Fruit fly (Drosophila melanogaster): ENCODE results near the gene hdm.

Gene hdm

dm6 chrX:7931028-7931549 lies 11.2 kb upstream of the hdm start, which contains the start of gene mahe (continued):
- TF ChIP-seq Blimp-1 (GFP tag; optimal IDR thresholded peaks at IDR 0.05) (no peak), hkb (optimal IDR thresholded peaks at IDR 0.05) (no peak), hkb (GFP tag; IDR thresholded peaks at IDR 0.05) (no peak), psq (GFP tag; optimal IDR thresholded peaks at IDR 0.05) (no peak), CG10543 (GFP tag; optimal IDR thresholded peaks at IDR 0.05) (no peak), CG10267 (tag; optimal IDR thresholded peaks at IDR 0.05) (peak; percentile 29), scrt (GFP tag; optimal IDR thresholded peaks at IDR 0.05) (peak; percentile 38), CG10321 (GFP tag; IDR thresholded peaks at IDR 0.05) (no peak), Mes4 (GFP tag; optimal IDR thresholded peaks at IDR 0.05) (no peak), CG15011 (GFP tag; optimal IDR thresholded peaks at IDR 0.05) (no peak), cg (GFP tag; optimal IDR thresholded peaks at IDR 0.05) (no peak), Gug (GFP tag; IDR thresholded peaks at IDR 0.05) (no peak), Hey (tag; optimal IDR thresholded peaks at IDR 0.05) (no peak), Vsx1 (GFP tag; optimal IDR thresholded peaks at IDR 0.05) (no peak), z (GFP tag; IDR thresholded peaks at IDR 0.05) (no peak), unc-4 (GFP tag; IDR thresholded peaks at IDR 0.05; ENCODE audit: partially characterized antibody) (peak; percentile 85), Hr51 (GFP tag; optimal IDR thresholded peaks at IDR 0.05) (no peak), Nf-YB (GFP tag; optimal IDR thresholded peaks at IDR 0.05) (no peak), ind (GFP tag; optimal IDR thresholded peaks at IDR 0.05) (no peak), tio (GFP tag; optimal IDR thresholded peaks at IDR 0.05) (no peak), bigmax (GFP tag; optimal IDR thresholded peaks at IDR 0.05) (no peak), Dek (tag; optimal IDR thresholded peaks at IDR 0.05) (no peak), CG17829 (tag; optimal IDR thresholded peaks at IDR 0.05) (no peak), tna (GFP tag; IDR thresholded peaks at IDR 0.05; ENCODE audit: partially characterized antibody) (peak; percentile 63), Ets97D (GFP tag; optimal IDR thresholded peaks at IDR 0.05) (peak; percentile 21), CG1529 (GFP tag; optimal IDR thresholded peaks at IDR 0.05) (no peak), CG8290 (GFP tag; optimal IDR thresholded peaks at IDR 0.05) (no peak), CG8290 (tag; optimal IDR thresholded peaks at IDR 0.05) (no peak), Doc3 (GFP tag; IDR thresholded peaks at IDR 0.05; ENCODE audit: partially characterized antibody) (peak; percentile 71), ap (GFP tag; IDR thresholded peaks at IDR 0.05) (no peak), Rx (GFP tag; IDR thresholded peaks at IDR 0.05) (no peak), GATAe (GFP tag; conservative IDR thresholded peaks at IDR 0.05) (no peak), zfh2 (GFP tag; optimal IDR thresholded peaks at IDR 0.05) (no peak), Lim3 (GFP tag; IDR thresholded peaks at IDR 0.05) (no peak), Sin3A (optimal IDR thresholded peaks at IDR 0.05) (no peak), Aef1 (GFP tag; IDR thresholded peaks at IDR 0.05) (no peak), mam (GFP tag; optimal IDR thresholded peaks at IDR 0.05) (no peak), CG10366 (GFP tag; IDR thresholded peaks at IDR 0.05) (no peak), CG8281 (tag; optimal IDR thresholded peaks at IDR 0.05) (no peak), CG11247 (GFP tag; IDR thresholded peaks at IDR 0.05) (no peak), toy (GFP tag; IDR thresholded peaks at IDR 0.05) (no peak), aop (GFP tag; IDR thresholded peaks at IDR 0.05) (no peak), tup (GFP tag; optimal IDR thresholded peaks at IDR 0.05) (no peak), crc (GFP tag; optimal IDR thresholded peaks at IDR 0.05) (no peak), CG6791 (GFP tag; IDR thresholded peaks at IDR 0.05; ENCODE audit: partially characterized antibody) (peak; percentile 91), CG31365 (tag; optimal IDR thresholded peaks at IDR 0.05) (no peak), CG5180 (GFP tag; optimal IDR thresholded peaks at IDR 0.05) (no peak), Bdp1 (GFP tag; optimal IDR thresholded peaks at IDR 0.05) (no peak), lab (GFP tag; optimal IDR thresholded peaks at IDR 0.05) (no peak), pfk (GFP tag; optimal IDR thresholded peaks at IDR 0.05) (peak; percentile 13), sisA (GFP tag; IDR thresholded peaks at IDR 0.05) (no peak), CG13894 (tag; optimal IDR thresholded peaks at IDR 0.05) (no peak)
